Worm (Caenorhabditis elegans): ENCODE results near the gene glt-4.

DNA sequence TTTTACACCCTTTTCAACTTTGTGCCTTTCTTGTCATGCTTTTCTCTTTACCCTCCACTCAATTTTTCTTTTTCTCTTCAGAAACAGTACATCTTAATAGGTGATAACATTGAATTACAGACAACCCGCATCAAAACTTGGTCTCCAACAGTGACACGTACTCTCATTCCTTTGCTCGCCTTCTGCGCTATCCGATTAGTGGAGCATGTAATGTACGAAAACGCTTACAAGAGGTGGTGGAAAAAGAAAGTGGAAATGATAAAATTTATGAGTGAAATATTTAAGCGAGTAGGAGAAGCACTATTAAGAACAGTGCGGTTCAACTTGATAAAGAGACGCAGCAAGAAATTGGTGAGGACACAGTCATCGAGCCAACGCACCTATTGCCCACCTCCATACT is 53.3 kb downstream of the glt-4 start, which contains the start of gene pept-1:
- TF ChIP-seq klf-2 (GFP tag; conservative IDR thresholded peaks at IDR 0.05) (no peak), cog-1 (tag; optimal IDR thresholded peaks at IDR 0.05) (no peak), med-1 (GFP tag; optimal IDR thresholded peaks at IDR 0.05; ENCODE audit: insufficient read depth) (no peak)
